Worm (Caenorhabditis elegans) whole organism, L3 larva: ENCODE measurements around the gene W07G1.1.

Source experiments
- aly-2 ChIP-seq: fragments of 150-350 bp; optimal IDR thresholded peaks from 2 replicates; lab custom pipeline; 2014; ENCODE audit warnings: missing biosample characterization, missing genetic modification characterization
- ceh-28 ChIP-seq: fragments of 150-350 bp; optimal IDR thresholded peaks from 2 replicates; lab custom pipeline; 2014; ENCODE audit warnings: missing biosample characterization, missing genetic modification reagents, missing genetic modification characterization
- ceh-9 ChIP-seq: sonication (generic microtip); optimal IDR thresholded peaks from 2 replicates; lab custom pipeline; 2018; ENCODE audit warnings: missing biosample characterization, missing genetic modification characterization
- daf-12 ChIP-seq: fragments of 150-350 bp; optimal IDR thresholded peaks from 2 replicates; lab custom pipeline; 2014; ENCODE audit warnings: missing biosample characterization, missing genetic modification reagents, missing genetic modification characterization
- elt-1 ChIP-seq: fragments of 150-350 bp; optimal IDR thresholded peaks from 2 replicates; lab custom pipeline; 2014; ENCODE audit warnings: missing biosample characterization, missing genetic modification characterization
- elt-2 ChIP-seq: sonication (generic microtip); optimal IDR thresholded peaks from 2 replicates; lab custom pipeline; 2016; ENCODE audit warnings: missing genetic modification reagents, mild to moderate bottlenecking, missing genetic modification characterization, missing compliant biosample characterization
- eor-1 ChIP-seq, 2 experiments: fragments of 150-350 bp; optimal IDR thresholded peaks; 2 replicates each; lab custom pipeline; 2014 to 2018; ENCODE audit warnings: missing biosample characterization in 2 of 2, missing genetic modification characterization in 2 of 2
- fkh-10 ChIP-seq: sonication (generic microtip); optimal IDR thresholded peaks from 2 replicates; lab custom pipeline; 2017; ENCODE audit warnings: missing biosample characterization, missing genetic modification reagents, missing genetic modification characterization
- fkh-2 ChIP-seq: fragments of 150-350 bp; optimal IDR thresholded peaks from 2 replicates; lab custom pipeline; 2014; ENCODE audit warnings: missing biosample characterization, missing genetic modification reagents, missing genetic modification characterization
- fos-1 ChIP-seq: fragments of 150-350 bp; optimal IDR thresholded peaks from 2 replicates; lab custom pipeline; 2014; ENCODE audit warnings: missing biosample characterization, missing genetic modification characterization
- hmg-11 ChIP-seq: sonication (generic microtip); optimal IDR thresholded peaks from 2 replicates; lab custom pipeline; 2016; ENCODE audit warnings: missing genetic modification characterization, missing compliant biosample characterization
- jun-1 ChIP-seq: fragments of 150-350 bp; optimal IDR thresholded peaks from 2 replicates; lab custom pipeline; 2014; ENCODE audit warnings: missing biosample characterization, missing genetic modification reagents, missing genetic modification characterization
- lin-15B ChIP-seq: fragments of 150-350 bp; optimal IDR thresholded peaks from 2 replicates; lab custom pipeline; 2014; ENCODE audit warnings: missing biosample characterization, missing genetic modification characterization
- lin-39 ChIP-seq: fragments of 150-350 bp; optimal IDR thresholded peaks from 2 replicates; lab custom pipeline; 2018; ENCODE audit warnings: missing biosample characterization, missing genetic modification reagents, missing genetic modification characterization
- lsy-12 ChIP-seq: sonication (generic microtip); optimal IDR thresholded peaks from 2 replicates; lab custom pipeline; 2016; ENCODE audit warnings: mild to moderate bottlenecking, missing genetic modification characterization, missing compliant biosample characterization
- mdl-1 ChIP-seq: fragments of 150-350 bp; optimal IDR thresholded peaks from 2 replicates; lab custom pipeline; 2014; ENCODE audit warnings: missing biosample characterization, missing genetic modification characterization
- nfya-1 ChIP-seq: sonication (generic microtip); optimal IDR thresholded peaks from 2 replicates; lab custom pipeline; 2017; ENCODE audit warnings: missing genetic modification characterization, mild to moderate bottlenecking, missing compliant biosample characterization, antibody characterized with exemption, moderate library complexity; ENCODE audit not compliant: insufficient read depth
- nhr-23 ChIP-seq: fragments of 150-350 bp; optimal IDR thresholded peaks from 2 replicates; lab custom pipeline; 2014; ENCODE audit warnings: missing biosample characterization, missing genetic modification reagents, missing genetic modification characterization
- nhr-237 ChIP-seq: fragments of 150-350 bp; optimal IDR thresholded peaks from 2 replicates; lab custom pipeline; 2014; ENCODE audit warnings: missing biosample characterization, missing genetic modification characterization
- nhr-25 ChIP-seq: sonication (generic microtip); optimal IDR thresholded peaks from 2 replicates; lab custom pipeline; 2017; ENCODE audit warnings: missing biosample characterization, missing genetic modification characterization
- nhr-28 ChIP-seq: fragments of 150-350 bp; optimal IDR thresholded peaks from 2 replicates; lab custom pipeline; 2014; ENCODE audit warnings: missing biosample characterization, missing genetic modification characterization
- nhr-43 ChIP-seq: sonication (generic microtip); optimal IDR thresholded peaks from 2 replicates; lab custom pipeline; 2016; ENCODE audit warnings: mild to moderate bottlenecking, missing genetic modification characterization, missing compliant biosample characterization; ENCODE audit not compliant: poor library complexity, severe bottlenecking
- nhr-67 ChIP-seq: fragments of 150-350 bp; optimal IDR thresholded peaks from 2 replicates; lab custom pipeline; 2014; ENCODE audit warnings: missing biosample characterization, missing genetic modification characterization
- nhr-77 ChIP-seq: fragments of 150-350 bp; optimal IDR thresholded peaks from 2 replicates; lab custom pipeline; 2014; ENCODE audit warnings: missing biosample characterization, missing genetic modification characterization
- pha-4 ChIP-seq: fragments of 150-350 bp; optimal IDR thresholded peaks from 2 replicates; lab custom pipeline; 2014; ENCODE audit warnings: missing biosample characterization, missing genetic modification reagents, missing genetic modification characterization
- pqm-1 ChIP-seq: fragments of 150-350 bp; optimal IDR thresholded peaks from 2 replicates; lab custom pipeline; 2017; ENCODE audit warnings: missing biosample characterization, missing genetic modification characterization, inconsistent platforms
- sea-2 ChIP-seq: fragments of 150-350 bp; sonication (generic microtip); optimal IDR thresholded peaks from 4 replicates; lab custom pipeline; 2014; ENCODE audit warnings: missing biosample characterization, missing genetic modification reagents, missing genetic modification characterization
- skn-1 ChIP-seq: fragments of 150-350 bp; optimal IDR thresholded peaks from 2 replicates; lab custom pipeline; 2014; ENCODE audit warnings: missing biosample characterization, missing genetic modification characterization
- snpc-4 ChIP-seq: fragments of 150-350 bp; optimal IDR thresholded peaks from 2 replicates; lab custom pipeline; 2014; ENCODE audit warnings: missing biosample characterization, missing genetic modification characterization
- tbx-2 ChIP-seq: sonication (generic microtip); optimal IDR thresholded peaks from 2 replicates; lab custom pipeline; 2016; ENCODE audit warnings: mild to moderate bottlenecking, missing genetic modification characterization, missing compliant biosample characterization
- unc-39 ChIP-seq: sonication (generic microtip); optimal IDR thresholded peaks from 4 replicates; lab custom pipeline; 2017; ENCODE audit warnings: missing biosample characterization, missing genetic modification characterization
- unc-62 ChIP-seq: fragments of 150-350 bp; sonication (generic microtip); optimal IDR thresholded peaks from 4 replicates; lab custom pipeline; 2014; ENCODE audit warnings: missing biosample characterization, missing genetic modification reagents, missing genetic modification characterization
- ztf-4 ChIP-seq: fragments of 150-350 bp; optimal IDR thresholded peaks from 2 replicates; lab custom pipeline; 2014; ENCODE audit warnings: missing biosample characterization, missing genetic modification characterization

Gene W07G1.1

DNA sequence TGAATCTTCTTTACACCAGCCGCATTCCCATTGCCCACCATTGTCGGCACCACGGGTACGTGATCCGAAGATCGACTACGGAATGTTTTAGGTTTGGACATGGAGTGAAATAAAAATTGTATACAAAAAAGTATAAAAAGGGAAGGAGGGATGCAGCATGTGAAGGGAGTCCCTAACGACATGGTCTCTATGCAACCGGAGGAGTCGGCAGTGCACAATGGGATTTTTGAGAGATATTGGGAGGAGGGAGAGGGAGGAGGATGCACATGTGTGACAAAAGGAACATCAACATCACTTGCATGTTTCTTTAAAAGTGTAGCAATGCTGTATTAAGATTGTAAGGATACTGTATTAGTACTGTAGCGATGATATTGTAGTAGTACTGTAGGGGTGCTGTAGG lies at the start of gene W07G1.1:
W07G1.1 (minus strand) TSS at position 101 of the 400 bp plus-strand sequence.
- TF ChIP-seq aly-2 (tag; lab: Kevin White, UChicago) (no peak), lin-39 (no peak), lin-15B (tag; lab: Kevin White, UChicago) (no peak), fos-1 (tag; lab: Kevin White, UChicago) (no peak), nhr-237 (no peak), unc-39 (tag; lab: Kevin White, UChicago) (no peak), daf-12 (tag; lab: Kevin White, UChicago) (no peak), snpc-4 (tag; lab: Kevin White, UChicago) (no peak), pha-4 (no peak), elt-2 (tag; lab: Kevin White, UChicago) (no peak), nhr-25 (tag; lab: Kevin White, UChicago) (no peak), nhr-77 (tag; lab: Kevin White, UChicago) (no peak), nhr-28 (tag; lab: Kevin White, UChicago) (no peak), tbx-2 (tag; lab: Kevin White, UChicago) (no peak), ceh-28 (no peak)

DNA sequence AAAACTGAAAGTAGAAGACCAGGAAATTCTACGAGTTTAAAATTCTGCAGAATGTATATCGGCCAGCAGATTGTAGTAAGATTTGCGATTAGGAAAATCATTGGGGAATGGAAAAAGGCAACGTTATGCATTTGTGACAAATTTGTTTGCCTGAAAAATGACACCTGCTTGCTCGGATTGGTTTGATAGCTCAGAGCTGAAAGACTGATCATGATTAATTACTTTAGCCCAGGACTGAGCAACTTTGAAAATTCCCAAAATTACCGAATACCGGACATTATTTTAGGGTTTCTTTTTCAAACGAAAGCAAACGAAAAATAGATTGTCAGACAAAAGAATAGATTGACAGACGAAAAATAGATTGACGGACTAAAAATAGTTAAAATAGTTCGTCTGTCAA lies 45.1 kb upstream of the W07G1.1 start, which contains the start of gene sre-47:
sre-47 (minus strand) TSS at position 101 of the 400 bp plus-strand sequence.
- TF ChIP-seq nhr-67 (no peak), hmg-11 (no peak), mdl-1 (tag; lab: Kevin White, UChicago) (no peak), lin-39 (no peak), ceh-9 (tag; lab: Kevin White, UChicago) (no peak), unc-62 (GFP tag; lab: Kevin White, UChicago) (no peak), pha-4 (no peak), elt-1 (tag; lab: Kevin White, UChicago) (no peak), skn-1 (tag; lab: Kevin White, UChicago) (no peak), sea-2 (GFP tag; lab: Kevin White, UChicago) (no peak), nhr-23 (tag; lab: Kevin White, UChicago) (no peak), lin-15B (tag; lab: Kevin White, UChicago) (no peak)

DNA sequence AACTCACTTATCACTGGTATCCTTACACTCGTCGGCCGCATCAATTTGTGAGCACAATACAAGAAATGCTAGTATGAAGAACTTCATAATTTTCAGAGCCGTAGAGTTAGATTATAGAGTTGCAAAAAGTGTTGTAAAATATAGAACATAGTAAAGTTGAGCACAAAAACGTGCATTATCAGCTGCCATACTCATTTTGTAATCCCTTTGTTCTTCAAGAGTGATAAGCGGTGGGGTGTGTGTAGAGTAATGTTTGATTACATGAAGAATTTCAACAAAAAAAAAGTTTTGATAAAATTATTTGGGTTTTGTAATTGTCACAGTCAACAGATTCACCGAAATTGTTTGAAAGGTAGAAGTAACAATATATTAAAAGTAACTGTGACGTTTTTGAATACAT lies 43.5 kb upstream of the W07G1.1 start, which contains the start of the genes Y39G8B.13 and Y39G8B.10:
Y39G8B.13 (minus strand) TSS at position 125 of the 400 bp plus-strand sequence.
Y39G8B.10 (minus strand) TSS at position 193 of the 400 bp plus-strand sequence.
- TF ChIP-seq fkh-2, result no peak
- TF ChIP-seq skn-1 (tag; lab: Kevin White, UChicago), result no peak
- TF ChIP-seq lsy-12 (tag; lab: Kevin White, UChicago), result no peak
- TF ChIP-seq eor-1 (tag; optimal IDR thresholded peaks at IDR 0.05; lab: Kevin White, UChicago), result no peak
- no peak for TF ChIP-seq nhr-77 (tag; lab: Kevin White, UChicago)
- peak; percentile 86 for TF ChIP-seq elt-2 (tag; lab: Kevin White, UChicago)
- TF ChIP-seq pqm-1 (tag; lab: Kevin White, UChicago), result peak; percentile 78
- TF ChIP-seq lin-15B (tag; lab: Kevin White, UChicago), result no peak
- no peak for TF ChIP-seq fkh-10 (GFP tag; lab: Kevin White, UChicago)
- no peak for TF ChIP-seq ceh-9 (tag; lab: Kevin White, UChicago)
- TF ChIP-seq nhr-23 (tag; lab: Kevin White, UChicago), result no peak

DNA sequence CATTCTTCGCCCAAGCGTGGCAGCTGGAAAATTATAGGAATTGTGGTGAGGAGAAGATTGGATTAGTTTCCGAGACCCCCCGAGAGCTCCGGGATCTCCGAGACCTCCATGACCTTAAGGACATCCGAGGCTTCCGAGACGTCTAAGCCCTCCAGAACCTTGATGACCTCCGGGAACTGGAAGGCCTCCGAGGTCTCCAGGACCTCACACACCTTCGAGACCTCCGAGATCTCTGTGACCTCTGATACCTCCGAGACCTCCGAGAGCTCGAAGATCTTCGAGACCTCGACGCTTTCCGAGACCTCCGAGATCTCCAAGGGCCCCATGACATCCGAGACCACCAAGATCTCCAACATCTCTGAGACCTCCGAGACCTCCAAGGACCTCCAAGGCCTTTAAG lies 42.8 kb upstream of the W07G1.1 start:
- no peak for TF ChIP-seq lin-15B (tag; lab: Kevin White, UChicago)
- TF ChIP-seq, all 47 proteins: peak for 0

DNA sequence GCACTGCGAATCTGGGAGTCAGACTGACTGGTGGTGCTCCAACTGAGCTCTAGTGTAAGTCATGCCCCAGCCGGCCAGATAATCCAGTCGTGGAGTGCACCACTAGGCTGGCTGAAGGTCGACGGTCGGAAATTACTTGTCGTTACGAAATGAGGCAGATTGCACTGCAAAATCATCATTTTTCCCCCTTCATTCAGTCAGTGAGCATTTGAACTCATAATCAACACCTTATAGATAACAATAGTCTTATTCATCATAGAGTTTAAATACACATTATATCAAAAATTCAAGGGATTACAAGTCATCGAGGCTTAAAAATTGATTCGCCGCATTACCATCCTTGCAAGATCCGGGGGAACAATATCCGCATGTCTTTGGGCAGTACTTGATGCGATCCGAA lies 42.4 kb upstream of the W07G1.1 start:
- TF ChIP-seq pqm-1 (tag; lab: Kevin White, UChicago) (peak; percentile 53), skn-1 (tag; lab: Kevin White, UChicago) (peak; percentile 30), elt-2 (tag; lab: Kevin White, UChicago) (peak; percentile 34), jun-1 (no peak)

DNA sequence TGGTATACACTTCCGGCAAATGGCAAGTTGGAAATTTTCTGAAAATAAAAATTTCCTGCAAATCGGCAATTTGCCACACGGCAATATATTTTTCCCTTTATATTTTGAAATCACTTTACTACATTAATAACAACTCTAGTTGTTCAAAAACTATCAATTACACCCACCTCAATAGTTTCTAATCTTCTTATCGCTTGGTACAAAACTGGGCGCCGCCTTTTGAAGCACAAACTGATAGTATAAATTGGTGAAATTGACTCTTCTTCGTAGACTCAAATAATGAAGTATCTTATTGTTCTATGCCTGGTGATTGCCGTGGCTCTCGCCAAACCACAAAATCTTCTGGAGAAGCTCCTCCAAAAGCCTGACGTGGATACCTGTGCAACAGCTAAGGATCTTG lies 41.7 kb upstream of the W07G1.1 start, which contains the start of gene Y39G8B.9:
Y39G8B.9 (plus strand) TSS at position 269 of the 400 bp plus-strand sequence.
- TF ChIP-seq lin-15B (tag; lab: Kevin White, UChicago) (no peak), mdl-1 (tag; lab: Kevin White, UChicago) (no peak), pha-4 (peak; percentile 0), nhr-43 (tag; lab: Kevin White, UChicago) (no peak), elt-2 (tag; lab: Kevin White, UChicago) (peak; percentile 61), nfya-1 (tag; lab: Kevin White, UChicago) (no peak), pqm-1 (tag; lab: Kevin White, UChicago) (peak; percentile 5), ztf-4 (tag; lab: Kevin White, UChicago) (no peak), aly-2 (tag; lab: Kevin White, UChicago) (no peak)
